Worm (Caenorhabditis elegans): Measurements from ENCODE around the gene H20J04.4.

Gene H20J04.4

ce11 chrII:4372406-4372805, 43.6 kb downstream of the H20J04.4 start, which contains the start of gene paic-1 (continued):
- 0 out of 2 replicates have a peak, but pooled peaks have one; percentile 23 for TF ChIP-seq dox-1 (GFP tag; IDR thresholded peaks at IDR 0.05)
- no peak for TF ChIP-seq ekl-4 (GFP tag; IDR thresholded peaks at IDR 0.05)
- TF ChIP-seq zim-3 (tag; optimal IDR thresholded peaks at IDR 0.05), result no peak
- no peak for TF ChIP-seq chd-7 (tag; optimal IDR thresholded peaks at IDR 0.05)
- TF ChIP-seq pbrm-1 (GFP tag; IDR thresholded peaks at IDR 0.05), result 0 out of 2 replicates have a peak, but pooled peaks have one; percentile 7
- TF ChIP-seq F10E7.11 (tag; optimal IDR thresholded peaks at IDR 0.05), result no peak
- no peak for TF ChIP-seq tlf-1 (GFP tag; optimal IDR thresholded peaks at IDR 0.05)
- no peak for TF ChIP-seq F22D6.2 (tag; optimal IDR thresholded peaks at IDR 0.05)
- no peak for TF ChIP-seq unc-130 (GFP tag; optimal IDR thresholded peaks at IDR 0.05)
- TF ChIP-seq B0035.1 (tag; optimal IDR thresholded peaks at IDR 0.05), result peak; percentile 38
- TF ChIP-seq hrde-1 (tag; optimal IDR thresholded peaks at IDR 0.05; ENCODE audit: borderline replicate concordance), result peak; percentile 47
- TF ChIP-seq aptf-2 (GFP tag; conservative IDR thresholded peaks at IDR 0.05), result no peak
- TF ChIP-seq hsf-1 (GFP tag; IDR thresholded peaks at IDR 0.05), result no peak
- TF ChIP-seq ztf-6 (GFP tag; IDR thresholded peaks at IDR 0.05), result no peak
- no peak for TF ChIP-seq mel-28 (tag; optimal IDR thresholded peaks at IDR 0.05; ENCODE audit: borderline replicate concordance)
- no peak for TF ChIP-seq ceh-58 (GFP tag; IDR thresholded peaks at IDR 0.05)
- no peak for TF ChIP-seq zfh-2 (GFP tag; conservative IDR thresholded peaks at IDR 0.05)
- no peak for TF ChIP-seq B0261.1 (tag; optimal IDR thresholded peaks at IDR 0.05)
- TF ChIP-seq madf-6 (GFP tag; IDR thresholded peaks at IDR 0.05), result peak; percentile 32
- no peak for TF ChIP-seq nfya-2 (GFP tag; IDR thresholded peaks at IDR 0.05)
- 0 out of 2 replicates have a peak, but pooled peaks have one; percentile 3 for TF ChIP-seq hmg-20 (GFP tag; IDR thresholded peaks at IDR 0.05)
- 0 out of 2 replicates have a peak, but pooled peaks have one; percentile 19 for TF ChIP-seq Y79H2A.3 (GFP tag; conservative IDR thresholded peaks at IDR 0.05)
- no peak for TF ChIP-seq efl-1 (GFP tag; optimal IDR thresholded peaks at IDR 0.05)
- no peak for TF ChIP-seq ztf-3 (GFP tag; optimal IDR thresholded peaks at IDR 0.05)
- TF ChIP-seq sptf-2 (GFP tag; optimal IDR thresholded peaks at IDR 0.05), result no peak
- TF ChIP-seq F57C9.4 (tag; optimal IDR thresholded peaks at IDR 0.05), result no peak
- no peak for TF ChIP-seq B0019.2 (GFP tag; conservative IDR thresholded peaks at IDR 0.05)
- TF ChIP-seq lsy-27 (tag; optimal IDR thresholded peaks at IDR 0.05; ENCODE audit: borderline replicate concordance, insufficient read depth), result no peak
- no peak for TF ChIP-seq nhr-27 (tag; optimal IDR thresholded peaks at IDR 0.05)

DNA sequence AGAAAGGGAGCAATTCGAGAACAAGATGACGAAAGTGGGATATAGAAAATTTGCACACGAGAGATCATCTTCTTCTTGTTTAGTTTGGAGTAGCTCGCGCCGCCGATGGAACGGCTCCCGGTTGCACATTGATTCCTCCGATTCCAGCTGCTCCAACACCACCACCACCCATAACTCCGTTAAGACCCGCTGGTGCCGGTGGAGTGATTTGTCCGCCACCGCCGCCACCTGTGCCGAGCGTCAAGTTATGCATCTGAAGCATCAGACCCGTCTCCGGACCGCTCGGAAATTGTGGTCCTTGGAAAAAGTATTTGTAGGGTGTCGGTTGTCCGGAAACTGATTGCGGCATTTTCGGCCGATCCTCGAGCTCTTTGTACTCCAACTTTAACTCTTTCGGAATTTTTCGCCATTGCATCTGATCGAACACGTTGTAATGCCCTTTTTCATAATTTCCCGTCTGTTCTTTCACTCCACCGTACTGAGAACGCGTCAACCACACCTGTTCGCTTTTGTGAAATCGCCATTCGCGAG, 44.1 kb downstream of the H20J04.4 start:
- TF ChIP-seq ceh-58 (GFP tag; IDR thresholded peaks at IDR 0.05) (no peak), attf-3 (GFP tag; conservative IDR thresholded peaks at IDR 0.05) (no peak), B0336.3 (GFP tag; IDR thresholded peaks at IDR 0.05) (no peak), repo-1 (tag; optimal IDR thresholded peaks at IDR 0.05) (no peak), F57C9.4 (tag; optimal IDR thresholded peaks at IDR 0.05) (no peak), Y79H2A.3 (GFP tag; conservative IDR thresholded peaks at IDR 0.05) (no peak), cebp-2 (GFP tag; IDR thresholded peaks at IDR 0.05) (no peak), ztf-26 (tag; optimal IDR thresholded peaks at IDR 0.05) (no peak), egl-18 (GFP tag; IDR thresholded peaks at IDR 0.05) (no peak), ccch-3 (GFP tag; optimal IDR thresholded peaks at IDR 0.05) (no peak), ceh-91 (GFP tag; IDR thresholded peaks at IDR 0.05) (no peak), lag-1 (GFP tag; IDR thresholded peaks at IDR 0.05) (no peak), F23B12.7 (tag; optimal IDR thresholded peaks at IDR 0.05; ENCODE audit: insufficient read depth) (no peak), snpc-3.4 (tag; optimal IDR thresholded peaks at IDR 0.05) (no peak), C06A6.2 (GFP tag; conservative IDR thresholded peaks at IDR 0.05) (no peak), madf-3 (GFP tag; IDR thresholded peaks at IDR 0.05) (0 out of 2 replicates have a peak, but pooled peaks have one; percentile 68), sea-2 (GFP tag; IDR thresholded peaks at IDR 0.05) (0 out of 2 replicates have a peak, but pooled peaks have one; percentile 24), rec-8 (tag; optimal IDR thresholded peaks at IDR 0.05) (no peak), ceh-40 (GFP tag; IDR thresholded peaks at IDR 0.05) (no peak), bed-1 (GFP tag; IDR thresholded peaks at IDR 0.05) (0 out of 2 replicates have a peak, but pooled peaks have one; percentile 50), ceh-100 (GFP tag; IDR thresholded peaks at IDR 0.05) (no peak), zfh-2 (GFP tag; conservative IDR thresholded peaks at IDR 0.05) (peak; percentile 81), Y53F4B.3 (GFP tag; IDR thresholded peaks at IDR 0.05) (no peak)
